Worm (Caenorhabditis elegans): ENCODE results near the gene dpy-27.

dpy-27 gene

ce11 chrIII:3820134-3820533 lies 655 bp upstream of the dpy-27 start:
- TF ChIP-seq tab-1 (GFP tag; IDR thresholded peaks at IDR 0.05) (0 out of 2 replicates have a peak, but pooled peaks have one; percentile 28), ref-1 (GFP tag; conservative IDR thresholded peaks at IDR 0.05) (no peak), ztf-23 (GFP tag; IDR thresholded peaks at IDR 0.05) (peak; percentile 45; the same call in 1 of the 2 replicates), ztf-29 (GFP tag; IDR thresholded peaks at IDR 0.05) (no peak), flt-1 (GFP tag; IDR thresholded peaks at IDR 0.05) (no peak), T22C8.4 (GFP tag; IDR thresholded peaks at IDR 0.05) (no peak), med-1 (GFP tag; optimal IDR thresholded peaks at IDR 0.05; ENCODE audit: insufficient read depth) (no peak), cog-1 (tag; optimal IDR thresholded peaks at IDR 0.05) (peak; percentile 46), klf-2 (GFP tag; conservative IDR thresholded peaks at IDR 0.05) (no peak)

DNA sequence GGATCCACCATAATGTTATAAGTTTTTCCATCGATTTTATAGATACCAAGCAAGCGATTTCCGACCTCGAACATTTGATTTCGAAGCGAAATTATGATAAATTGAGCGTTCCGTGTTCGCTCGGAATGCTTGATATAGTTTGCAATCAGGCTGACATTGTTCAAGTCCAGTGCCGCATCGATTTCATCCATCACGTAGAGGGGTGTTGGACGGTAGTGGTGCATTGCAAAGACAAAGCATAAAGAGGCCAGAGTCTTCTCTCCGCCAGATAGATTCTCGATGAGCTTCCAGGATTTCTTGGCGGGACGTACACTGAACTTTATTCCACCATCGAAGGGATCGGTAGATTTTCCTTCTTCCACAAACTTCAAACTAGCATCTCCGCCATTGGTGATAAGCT lies 5.1 kb downstream of the dpy-27 start:
- TF ChIP-seq med-1 (GFP tag; optimal IDR thresholded peaks at IDR 0.05; ENCODE audit: insufficient read depth): no peak
- no peak for TF ChIP-seq flt-1 (GFP tag; IDR thresholded peaks at IDR 0.05)
- no peak for TF ChIP-seq cog-1 (tag; optimal IDR thresholded peaks at IDR 0.05)
- no peak for TF ChIP-seq T22C8.4 (GFP tag; IDR thresholded peaks at IDR 0.05)
- TF ChIP-seq klf-2 (GFP tag; conservative IDR thresholded peaks at IDR 0.05): no peak

- TF ChIP-seq tab-1 (GFP tag; IDR thresholded peaks at IDR 0.05) (no peak), ztf-23 (GFP tag; IDR thresholded peaks at IDR 0.05) (no peak), med-1 (GFP tag; optimal IDR thresholded peaks at IDR 0.05; ENCODE audit: insufficient read depth) (no peak), ref-1 (GFP tag; conservative IDR thresholded peaks at IDR 0.05) (no peak), ztf-29 (GFP tag; IDR thresholded peaks at IDR 0.05) (no peak), T22C8.4 (GFP tag; IDR thresholded peaks at IDR 0.05) (no peak), cog-1 (tag; optimal IDR thresholded peaks at IDR 0.05) (no peak), klf-2 (GFP tag; conservative IDR thresholded peaks at IDR 0.05) (no peak), flt-1 (GFP tag; IDR thresholded peaks at IDR 0.05) (no peak)
Observed at ce11 chrIII:3812369-3812993, 7.0 kb downstream of the dpy-27 start.

DNA sequence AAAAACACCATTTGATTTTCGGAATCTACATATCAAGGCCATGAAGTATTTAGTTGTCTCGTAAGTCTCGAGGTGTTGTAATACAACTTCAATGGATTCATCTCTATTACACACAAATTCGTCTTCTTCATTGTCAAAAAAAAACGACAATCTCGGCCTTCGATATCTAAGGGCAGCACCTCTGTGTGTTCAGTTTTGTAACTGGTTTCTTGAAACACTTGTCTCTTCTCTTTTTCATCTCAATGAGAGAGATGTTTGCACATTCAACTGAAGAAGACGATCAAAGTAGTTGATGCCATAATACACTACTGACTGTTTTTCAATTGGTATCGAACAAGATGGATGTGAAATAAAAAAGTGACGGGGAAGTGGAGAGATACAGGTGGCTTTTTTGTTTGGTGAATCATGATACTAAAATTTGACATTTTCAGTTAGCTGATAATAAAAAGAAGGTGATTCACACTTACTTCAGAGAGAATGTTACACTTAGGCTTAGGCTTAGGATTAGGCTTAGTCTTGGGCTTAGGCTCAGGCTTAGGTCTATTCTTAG lies 8.0 kb downstream of the dpy-27 start:
- TF ChIP-seq ztf-29 (GFP tag; IDR thresholded peaks at IDR 0.05) (no peak), med-1 (GFP tag; optimal IDR thresholded peaks at IDR 0.05; ENCODE audit: insufficient read depth) (no peak), flt-1 (GFP tag; IDR thresholded peaks at IDR 0.05) (no peak), ztf-23 (GFP tag; IDR thresholded peaks at IDR 0.05) (no peak), cog-1 (tag; optimal IDR thresholded peaks at IDR 0.05) (no peak), tab-1 (GFP tag; IDR thresholded peaks at IDR 0.05) (no peak), klf-2 (GFP tag; conservative IDR thresholded peaks at IDR 0.05) (no peak), T22C8.4 (GFP tag; IDR thresholded peaks at IDR 0.05) (no peak), ref-1 (GFP tag; conservative IDR thresholded peaks at IDR 0.05) (no peak)

ce11 chrIII:3809008-3809407 lies 10.5 kb downstream of the dpy-27 start, which contains the start of gene toh-1:
Gene toh-1 (minus strand): TSS chrIII:3809030.
- TF ChIP-seq ztf-29 (GFP tag; IDR thresholded peaks at IDR 0.05) (no peak), cog-1 (tag; optimal IDR thresholded peaks at IDR 0.05) (no peak), med-1 (GFP tag; optimal IDR thresholded peaks at IDR 0.05; ENCODE audit: insufficient read depth) (no peak)

- no peak for TF ChIP-seq ref-1 (GFP tag; conservative IDR thresholded peaks at IDR 0.05)
- TF ChIP-seq flt-1 (GFP tag; IDR thresholded peaks at IDR 0.05): no peak
- TF ChIP-seq klf-2 (GFP tag; conservative IDR thresholded peaks at IDR 0.05): no peak
- TF ChIP-seq cog-1 (tag; optimal IDR thresholded peaks at IDR 0.05): no peak
- no peak for TF ChIP-seq ztf-29 (GFP tag; IDR thresholded peaks at IDR 0.05)
- TF ChIP-seq tab-1 (GFP tag; IDR thresholded peaks at IDR 0.05): no peak
- TF ChIP-seq T22C8.4 (GFP tag; IDR thresholded peaks at IDR 0.05): no peak
Observed at ce11 chrIII:3807590-3807989, 11.9 kb downstream of the dpy-27 start.

ce11 chrIII:3806883-3807282 lies 12.6 kb downstream of the dpy-27 start:
- TF ChIP-seq ref-1 (GFP tag; conservative IDR thresholded peaks at IDR 0.05) (no peak), ztf-29 (GFP tag; IDR thresholded peaks at IDR 0.05) (no peak), cog-1 (tag; optimal IDR thresholded peaks at IDR 0.05) (no peak), klf-2 (GFP tag; conservative IDR thresholded peaks at IDR 0.05) (no peak), flt-1 (GFP tag; IDR thresholded peaks at IDR 0.05) (no peak), med-1 (GFP tag; optimal IDR thresholded peaks at IDR 0.05; ENCODE audit: insufficient read depth) (no peak), T22C8.4 (GFP tag; IDR thresholded peaks at IDR 0.05) (no peak), ztf-23 (GFP tag; IDR thresholded peaks at IDR 0.05) (no peak), tab-1 (GFP tag; IDR thresholded peaks at IDR 0.05) (no peak)

DNA sequence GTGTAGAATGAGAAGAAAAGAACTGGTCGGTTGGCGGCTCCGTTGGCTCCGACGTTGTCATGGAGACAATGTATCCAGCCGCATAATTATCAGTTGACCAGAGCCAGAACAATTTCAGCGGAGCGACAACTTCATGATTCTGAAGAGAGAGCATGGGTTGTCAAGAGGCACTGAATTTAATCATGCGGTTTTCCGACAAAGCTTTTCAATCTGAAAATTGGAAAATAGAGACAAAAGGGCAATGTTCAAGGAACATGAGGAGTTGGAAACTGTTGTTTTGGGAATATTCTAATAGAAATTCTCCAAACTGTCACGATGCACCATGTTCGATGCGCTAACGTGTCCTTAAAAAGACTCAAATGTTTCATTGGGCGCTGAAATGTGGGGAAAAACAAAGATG lies 15.1 kb downstream of the dpy-27 start, which contains the start of gene xbx-5:
xbx-5 (minus strand) TSS at position 56 of the 400 bp plus-strand sequence.
- TF ChIP-seq cog-1 (tag; optimal IDR thresholded peaks at IDR 0.05): no peak
- TF ChIP-seq flt-1 (GFP tag; IDR thresholded peaks at IDR 0.05): no peak
- TF ChIP-seq ref-1 (GFP tag; conservative IDR thresholded peaks at IDR 0.05): no peak
- no peak for TF ChIP-seq med-1 (GFP tag; optimal IDR thresholded peaks at IDR 0.05; ENCODE audit: insufficient read depth)
- no peak for TF ChIP-seq klf-2 (GFP tag; conservative IDR thresholded peaks at IDR 0.05)
- no peak for TF ChIP-seq T22C8.4 (GFP tag; IDR thresholded peaks at IDR 0.05)
- no peak for TF ChIP-seq ztf-23 (GFP tag; IDR thresholded peaks at IDR 0.05)
- TF ChIP-seq ztf-29 (GFP tag; IDR thresholded peaks at IDR 0.05): no peak

DNA sequence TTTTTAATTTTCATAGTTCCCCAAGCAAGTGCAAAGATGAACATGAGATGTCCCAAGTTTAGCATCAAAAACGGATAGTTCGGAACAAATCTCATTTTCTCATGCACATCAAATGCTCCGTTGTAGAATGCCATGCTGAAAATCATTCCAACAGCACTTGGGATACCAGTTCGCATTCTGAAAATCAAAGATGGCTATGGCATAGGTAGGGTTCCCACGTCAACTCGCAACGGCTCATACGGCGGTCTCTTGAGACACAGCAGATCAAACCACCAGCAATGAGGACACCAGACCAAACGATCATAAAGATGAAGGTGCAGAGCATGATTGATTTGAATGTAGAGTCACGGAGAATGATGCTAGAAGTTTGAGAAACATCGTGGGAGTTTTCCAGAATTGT lies 16.4 kb downstream of the dpy-27 start:
- TF ChIP-seq T22C8.4 (GFP tag; IDR thresholded peaks at IDR 0.05) (no peak), cog-1 (tag; optimal IDR thresholded peaks at IDR 0.05) (no peak), med-1 (GFP tag; optimal IDR thresholded peaks at IDR 0.05; ENCODE audit: insufficient read depth) (no peak), flt-1 (GFP tag; IDR thresholded peaks at IDR 0.05) (no peak), ztf-29 (GFP tag; IDR thresholded peaks at IDR 0.05) (no peak), klf-2 (GFP tag; conservative IDR thresholded peaks at IDR 0.05) (no peak), ztf-23 (GFP tag; IDR thresholded peaks at IDR 0.05) (no peak), ref-1 (GFP tag; conservative IDR thresholded peaks at IDR 0.05) (no peak), tab-1 (GFP tag; IDR thresholded peaks at IDR 0.05) (no peak)

Measured in whole organism, midembryonic.